Fruit fly (Drosophila melanogaster) whole organism, embryonic: Measurements from ENCODE around the gene CG31548.

Experiments
- Aef1 ChIP-seq: fragments of 200-800 bp; sonication (Bioruptor generic); IDR thresholded peaks from 3 replicates; pipeline ENCODE4 v1.3.6; 2022; ENCODE audit warnings: missing biosample characterization, missing genetic modification characterization
- B-H2 ChIP-seq: fragments of 200-800 bp; sonication (Bioruptor generic); optimal IDR thresholded peaks from 2 replicates; lab custom pipeline; 2018; ENCODE audit warnings: missing biosample characterization, mild to moderate bottlenecking, missing genetic modification characterization
- Bgb ChIP-seq: fragments of 200-800 bp; sonication (Bioruptor generic); IDR thresholded peaks from 2 replicates; pipeline ENCODE4 v1.3.6; 2022; ENCODE audit warnings: missing biosample characterization, missing genetic modification characterization; ENCODE audit not compliant: partially characterized antibody
- Bteb2 ChIP-seq: fragments of 200-800 bp; sonication (Bioruptor generic); optimal IDR thresholded peaks from 2 replicates; lab custom pipeline; 2016; ENCODE audit warnings: missing biosample characterization, missing genetic modification characterization
- CG10267 ChIP-seq: fragments of 200-800 bp; sonication (Bioruptor generic); optimal IDR thresholded peaks from 2 replicates; lab custom pipeline; 2018; ENCODE audit warnings: missing biosample characterization, mild to moderate bottlenecking, missing genetic modification characterization, moderate library complexity
- CG10462 ChIP-seq: fragments of 200-800 bp; sonication (Bioruptor generic); optimal IDR thresholded peaks from 2 replicates; lab custom pipeline; 2016; ENCODE audit warnings: missing biosample characterization, missing genetic modification characterization
- CG10654 ChIP-seq: fragments of 200-800 bp; sonication (Bioruptor generic); optimal IDR thresholded peaks from 2 replicates; lab custom pipeline; 2016; ENCODE audit warnings: missing biosample characterization, missing genetic modification characterization
- CG15073 ChIP-seq: fragments of 200-800 bp; sonication (Bioruptor generic); optimal IDR thresholded peaks from 2 replicates; lab custom pipeline; 2016; ENCODE audit warnings: missing biosample characterization, missing genetic modification characterization
- CG18262 ChIP-seq: fragments of 200-800 bp; optimal IDR thresholded peaks from 3 replicates; lab custom pipeline; 2019; ENCODE audit warnings: missing biosample characterization, mild to moderate bottlenecking, missing genetic modification characterization, moderate library complexity
- CG3407 ChIP-seq: fragments of 200-800 bp; sonication (Bioruptor generic); optimal IDR thresholded peaks from 2 replicates; lab custom pipeline; 2018; ENCODE audit warnings: missing biosample characterization, mild to moderate bottlenecking, missing genetic modification characterization
- CG3726 ChIP-seq: fragments of 200-800 bp; sonication (Bioruptor generic); IDR thresholded peaks from 3 replicates; pipeline ENCODE4, ENCODE4 v1.3.6; 2022; ENCODE audit warnings: missing biosample characterization, missing genetic modification characterization
- CG4707 ChIP-seq: fragments of 200-800 bp; sonication (Bioruptor generic); optimal IDR thresholded peaks from 2 replicates; lab custom pipeline; 2018; ENCODE audit warnings: missing biosample characterization, mild to moderate bottlenecking, missing genetic modification characterization, moderate library complexity
- CG4820 ChIP-seq: fragments of 200-800 bp; sonication (Bioruptor generic); optimal IDR thresholded peaks from 3 replicates; lab custom pipeline; 2016; ENCODE audit warnings: missing biosample characterization, missing genetic modification characterization
- CG5953 ChIP-seq: fragments of 200-800 bp; sonication (Bioruptor generic); IDR thresholded peaks from 2 replicates; pipeline ENCODE4 v1.3.6; 2022; ENCODE audit warnings: missing biosample characterization, missing genetic modification characterization
- CG6654 ChIP-seq: fragments of 200-800 bp; sonication (Bioruptor generic); optimal IDR thresholded peaks from 2 replicates; lab custom pipeline; 2017; ENCODE audit warnings: missing biosample characterization, mild to moderate bottlenecking, missing genetic modification characterization
- CG6683 ChIP-seq: fragments of 200-800 bp; sonication (Bioruptor generic); optimal IDR thresholded peaks from 2 replicates; lab custom pipeline; 2017; ENCODE audit warnings: missing biosample characterization, mild to moderate bottlenecking, missing genetic modification characterization, missing genetic modification reagents
- CG6765 ChIP-seq: fragments of 200-800 bp; sonication (Bioruptor generic); optimal IDR thresholded peaks from 3 replicates; lab custom pipeline; 2017; ENCODE audit warnings: missing biosample characterization, mild to moderate bottlenecking, missing genetic modification characterization
- CG7372 ChIP-seq: fragments of 200-800 bp; sonication (Bioruptor generic); IDR thresholded peaks from 2 replicates; pipeline ENCODE4 v1.3.6; 2022; ENCODE audit warnings: missing biosample characterization, missing genetic modification characterization
- CG8359 ChIP-seq: fragments of 200-800 bp; sonication (Bioruptor generic); optimal IDR thresholded peaks from 2 replicates; lab custom pipeline; 2017; ENCODE audit warnings: missing biosample characterization, mild to moderate bottlenecking, missing genetic modification characterization, borderline replicate concordance
- CG9797 ChIP-seq: fragments of 200-800 bp; sonication (Bioruptor generic); optimal IDR thresholded peaks from 3 replicates; lab custom pipeline; 2018; ENCODE audit warnings: missing biosample characterization, mild to moderate bottlenecking, missing genetic modification characterization
- Deaf1 ChIP-seq: fragments of 200-800 bp; optimal IDR thresholded peaks from 3 replicates; lab custom pipeline; 2019; ENCODE audit warnings: missing biosample characterization, mild to moderate bottlenecking, missing genetic modification characterization, moderate library complexity
- Doc3 ChIP-seq: fragments of 200-800 bp; sonication (Bioruptor generic); IDR thresholded peaks from 3 replicates; pipeline ENCODE4 v1.3.6; 2022; ENCODE audit warnings: missing biosample characterization, missing genetic modification characterization; ENCODE audit not compliant: partially characterized antibody
- Gug ChIP-seq: fragments of 200-800 bp; sonication (Bioruptor generic); IDR thresholded peaks from 4 replicates; pipeline ENCODE4 v1.3.6; 2022; ENCODE audit warnings: missing biosample characterization, missing genetic modification characterization
- Hand ChIP-seq: fragments of 200-800 bp; sonication (Bioruptor generic); optimal IDR thresholded peaks from 2 replicates; lab custom pipeline; 2017; ENCODE audit warnings: mild to moderate bottlenecking, missing biosample characterization, missing genetic modification reagents, missing genetic modification characterization
- Hmr ChIP-seq: fragments of 200-800 bp; sonication (Bioruptor generic); optimal IDR thresholded peaks from 3 replicates; lab custom pipeline; 2017; ENCODE audit warnings: mild to moderate bottlenecking, missing biosample characterization, missing genetic modification reagents, missing genetic modification characterization
- Hr51 ChIP-seq, 2 experiments: fragments of 200-800 bp; sonication (Bioruptor generic); optimal IDR thresholded peaks; 2 replicates in 1 of 2; 3 replicates in 1 of 2; lab custom pipeline; 2016 to 2018; ENCODE audit warnings: missing biosample characterization in 2 of 2, missing genetic modification characterization in 2 of 2, mild to moderate bottlenecking in 1 of 2, moderate library complexity in 1 of 2
- Oli ChIP-seq: fragments of 200-800 bp; sonication (Bioruptor generic); optimal IDR thresholded peaks from 2 replicates; lab custom pipeline; 2018; ENCODE audit warnings: missing biosample characterization, mild to moderate bottlenecking, missing genetic modification characterization, moderate library complexity
- chinmo ChIP-seq: fragments of 200-800 bp; sonication (Bioruptor generic); IDR thresholded peaks from 4 replicates; pipeline ENCODE4 v1.3.6; 2022; ENCODE audit warnings: missing biosample characterization, missing genetic modification characterization; ENCODE audit not compliant: partially characterized antibody
- dm ChIP-seq: fragments of 200-800 bp; sonication (Bioruptor generic); optimal IDR thresholded peaks from 3 replicates; lab custom pipeline; 2016; ENCODE audit warnings: missing biosample characterization, missing genetic modification characterization
- fru ChIP-seq: fragments of >200 bp; optimal IDR thresholded peaks from 2 replicates; lab custom pipeline; 2017
- ftz-f1 ChIP-seq: fragments of 200-800 bp; sonication (Bioruptor generic); optimal IDR thresholded peaks from 2 replicates; lab custom pipeline; 2016; ENCODE audit warnings: missing biosample characterization, missing genetic modification characterization
- grn ChIP-seq: fragments of 200-800 bp; sonication (Bioruptor generic); optimal IDR thresholded peaks from 3 replicates; lab custom pipeline; 2017; ENCODE audit warnings: missing biosample characterization, missing genetic modification characterization
- hbn ChIP-seq: fragments of 200-800 bp; sonication (Bioruptor generic); IDR thresholded peaks from 2 replicates; pipeline ENCODE4 v1.3.6; 2022; ENCODE audit warnings: missing biosample characterization, missing genetic modification characterization; ENCODE audit not compliant: partially characterized antibody
- jigr1 ChIP-seq: fragments of 200-800 bp; sonication (Bioruptor generic); IDR thresholded peaks from 3 replicates; pipeline ENCODE4 v1.3.6; 2022; ENCODE audit warnings: missing biosample characterization, missing genetic modification characterization
- kni ChIP-seq: fragments of 200-800 bp; sonication (Bioruptor generic); optimal IDR thresholded peaks from 3 replicates; lab custom pipeline; 2017; ENCODE audit warnings: mild to moderate bottlenecking, missing biosample characterization, missing genetic modification reagents, missing genetic modification characterization
- knrl ChIP-seq: fragments of 200-800 bp; sonication (Bioruptor generic); IDR thresholded peaks from 3 replicates; pipeline ENCODE4 v1.3.6; 2022; ENCODE audit warnings: missing biosample characterization, missing genetic modification characterization; ENCODE audit not compliant: partially characterized antibody
- luna ChIP-seq: fragments of 200-800 bp; sonication (Bioruptor generic); optimal IDR thresholded peaks from 2 replicates; lab custom pipeline; 2016; ENCODE audit warnings: missing biosample characterization, missing genetic modification characterization
- nerfin-1 ChIP-seq: fragments of 200-800 bp; sonication (Bioruptor generic); optimal IDR thresholded peaks from 3 replicates; lab custom pipeline; 2019; ENCODE audit warnings: missing biosample characterization, mild to moderate bottlenecking, missing genetic modification characterization, moderate library complexity
- oc ChIP-seq: fragments of 200-800 bp; sonication (Bioruptor generic); optimal IDR thresholded peaks from 2 replicates; lab custom pipeline; 2018; ENCODE audit warnings: missing biosample characterization, mild to moderate bottlenecking, missing genetic modification characterization, moderate library complexity
- prd ChIP-seq, 3 experiments: fragments of >200 bp in 2 of 3; fragments of 200-800 bp in 1 of 3; sonication (Bioruptor generic) in 1 of 3; optimal IDR thresholded peaks in 2 of 3; IDR thresholded peaks in 1 of 3; 2 replicates in 2 of 3; 3 replicates in 1 of 3; pipeline versions ENCODE4 v1.3.6 to Lab custom; 2017 to 2022; ENCODE audit warnings: missing biosample characterization in 1 of 3, missing genetic modification characterization in 1 of 3
- sc ChIP-seq, 3 experiments: fragments of >200 bp in 2 of 3; fragments of 200-800 bp in 1 of 3; sonication (Bioruptor generic) in 1 of 3; optimal IDR thresholded peaks; 2 replicates in 2 of 3; 3 replicates in 1 of 3; lab custom pipeline; 2017; ENCODE audit warnings: mild to moderate bottlenecking in 1 of 3, missing biosample characterization in 1 of 3, missing genetic modification characterization in 1 of 3, missing genetic modification reagents in 1 of 3
- sisA ChIP-seq: fragments of 200-800 bp; sonication (Bioruptor generic); IDR thresholded peaks from 2 replicates; pipeline ENCODE4 v1.3.6; 2022; ENCODE audit warnings: missing biosample characterization, missing genetic modification characterization
- ssp ChIP-seq: fragments of 200-800 bp; sonication (Bioruptor generic); IDR thresholded peaks from 2 replicates; pipeline ENCODE4 v1.3.6; 2022; ENCODE audit warnings: missing biosample characterization, missing genetic modification characterization
- stc ChIP-seq: fragments of 200-800 bp; sonication (Bioruptor generic); IDR thresholded peaks from 2 replicates; pipeline ENCODE4 v1.3.6; 2022; ENCODE audit warnings: missing biosample characterization, missing genetic modification characterization
- ttk ChIP-seq: fragments of 200-800 bp; sonication (Bioruptor generic); IDR thresholded peaks from 2 replicates; pipeline ENCODE4 v2.1.2; 2022; ENCODE audit warnings: missing biosample characterization, missing genetic modification characterization
- unpg ChIP-seq: fragments of 200-800 bp; sonication (Bioruptor generic); optimal IDR thresholded peaks from 3 replicates; lab custom pipeline; 2018; ENCODE audit warnings: missing biosample characterization, mild to moderate bottlenecking, missing genetic modification characterization, moderate library complexity
- wek ChIP-seq: fragments of 200-800 bp; sonication (Bioruptor generic); optimal IDR thresholded peaks from 3 replicates; lab custom pipeline; 2018; ENCODE audit warnings: missing biosample characterization, mild to moderate bottlenecking, missing genetic modification characterization, moderate library complexity

Gene CG31548

DNA sequence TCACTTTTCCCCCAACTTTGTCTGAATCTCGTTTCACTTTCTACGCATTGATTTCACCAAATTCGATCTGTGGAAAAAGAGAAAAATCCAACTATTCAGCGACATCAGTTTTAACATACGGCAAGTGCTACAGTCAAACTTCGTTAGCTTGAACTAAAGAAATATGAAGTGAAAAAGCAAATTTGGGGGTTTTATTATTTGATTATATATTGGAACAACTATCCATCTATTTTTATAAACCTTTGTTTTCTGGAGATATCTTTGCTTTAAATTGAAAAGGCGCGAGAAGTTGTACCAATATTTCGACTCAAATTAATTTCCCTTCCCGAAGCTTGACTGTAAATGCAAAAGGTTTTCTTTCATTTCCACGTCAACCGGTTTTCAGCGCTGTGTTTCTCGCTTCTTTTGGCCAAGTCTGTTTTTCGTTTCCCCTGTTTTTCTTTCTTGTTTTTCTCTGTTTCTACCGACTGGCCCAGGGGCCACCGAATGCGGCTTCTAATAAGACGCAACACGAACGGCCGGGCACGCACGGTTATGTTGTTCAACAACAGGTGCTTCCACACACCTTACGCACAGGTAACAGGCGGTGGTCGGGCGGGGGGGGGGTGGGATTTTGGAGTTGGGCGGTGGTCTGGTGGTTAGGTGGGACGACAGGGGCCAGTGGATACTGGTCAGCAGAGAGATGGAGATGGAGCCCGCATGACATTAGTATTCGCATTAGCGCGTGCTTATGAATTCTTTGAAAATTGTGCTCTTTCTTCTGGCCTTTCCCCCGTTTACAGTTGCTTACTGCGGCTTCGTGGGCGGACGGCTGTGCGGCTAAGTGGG is 46.5 kb upstream of the CG31548 start (continued):
- TF ChIP-seq chinmo (0 out of 4 replicates have a peak, but pooled peaks have one; percentile 21), CG15073 (no peak), ttk (GFP tag; lab: Robert Waterston, UW) (peak; percentile 28; the same call in 1 of the 2 replicates), CG6654 (GFP tag; lab: Kevin White, UChicago) (no peak), Deaf1 (tag; lab: Kevin White, UChicago) (no peak), luna (GFP tag; lab: Kevin White, UChicago) (no peak), Bgb (GFP tag; lab: Robert Waterston, UW) (no peak), CG6683 (no peak), Oli (peak; percentile 69), CG10654 (GFP tag; lab: Kevin White, UChicago) (no peak), sisA (GFP tag; lab: Robert Waterston, UW) (no peak), Hmr (GFP tag; lab: Kevin White, UChicago) (no peak), sc (optimal IDR thresholded peaks at IDR 0.05; lab: Kevin White, UChicago) (no peak), sc (GFP tag; optimal IDR thresholded peaks at IDR 0.05; lab: Kevin White, UChicago) (no peak), stc (0 out of 2 replicates have a peak, but pooled peaks have one; percentile 10), wek (GFP tag; lab: Kevin White, UChicago) (no peak), dm (no peak), unpg (GFP tag; lab: Kevin White, UChicago) (peak; percentile 80), Doc3 (GFP tag; lab: Robert Waterston, UW) (no peak), CG8359 (GFP tag; lab: Kevin White, UChicago) (peak; percentile 11), CG4820 (GFP tag; lab: Kevin White, UChicago) (peak; percentile 44), CG9797 (GFP tag; lab: Kevin White, UChicago) (no peak), CG4707 (GFP tag; lab: Kevin White, UChicago) (peak; percentile 40), ftz-f1 (GFP tag; lab: Kevin White, UChicago) (no peak), CG7372 (no peak), CG6765 (GFP tag; lab: Kevin White, UChicago) (no peak), oc (tag; lab: Kevin White, UChicago) (peak; percentile 63), hbn (GFP tag; lab: Robert Waterston, UW) (no peak), CG18262 (tag; lab: Kevin White, UChicago) (peak; percentile 84), Hr51 (GFP tag; optimal IDR thresholded peaks at IDR 0.05; lab: Kevin White, UChicago) (peak in 1 of 2 experiments; percentile 9), nerfin-1 (tag; lab: Kevin White, UChicago) (peak; percentile 49), B-H2 (GFP tag; lab: Kevin White, UChicago) (no peak), Aef1 (GFP tag; lab: Robert Waterston, UW) (no peak), knrl (GFP tag; lab: Robert Waterston, UW) (no peak), CG5953 (peak; percentile 77), Bteb2 (GFP tag; lab: Kevin White, UChicago) (no peak), CG10267 (tag; lab: Kevin White, UChicago) (peak; percentile 73), CG10462 (GFP tag; lab: Kevin White, UChicago) (no peak), grn (no peak), Gug (GFP tag; lab: Robert Waterston, UW) (peak; percentile 10; the same call in 1 of the 4 replicates), ssp (GFP tag; lab: Robert Waterston, UW) (no peak), Hand (GFP tag; lab: Kevin White, UChicago) (no peak), CG3726 (GFP tag; lab: Robert Waterston, UW) (no peak), prd (optimal IDR thresholded peaks at IDR 0.05; lab: Kevin White, UChicago) (no peak), prd (GFP tag; IDR thresholded peaks at IDR 0.05; lab: Robert Waterston, UW) (peak; percentile 50; the same call in 2 of the 3 replicates), jigr1 (GFP tag; lab: Robert Waterston, UW) (no peak), kni (GFP tag; lab: Kevin White, UChicago) (peak; percentile 90), CG3407 (GFP tag; lab: Kevin White, UChicago) (peak; percentile 60), fru (lab: Kevin White, UChicago) (no peak)
